Worm (Caenorhabditis elegans) whole organism, late embryonic: ENCODE measurements around the gene W06H8.6.

Experiments used
- C08G9.2 ChIP-seq: sonication (generic microtip); optimal IDR thresholded peaks from 2 replicates; lab custom pipeline; 2016; ENCODE audit warnings: mild to moderate bottlenecking, missing genetic modification characterization, moderate library complexity, missing compliant biosample characterization
- C38D4.7 ChIP-seq: fragments of 200-800 bp; sonication (Bioruptor generic); optimal IDR thresholded peaks from 2 replicates; lab custom pipeline; 2018; ENCODE audit warnings: mild to moderate bottlenecking, missing genetic modification characterization, moderate library complexity, missing compliant biosample characterization
- F13H6.1 ChIP-seq: sonication (generic microtip); optimal IDR thresholded peaks from 2 replicates; lab custom pipeline; 2016; ENCODE audit warnings: missing genetic modification characterization, missing compliant biosample characterization
- K02D7.2 ChIP-seq: sonication (generic microtip); optimal IDR thresholded peaks from 2 replicates; lab custom pipeline; 2017; ENCODE audit warnings: mild to moderate bottlenecking, missing genetic modification characterization, missing compliant biosample characterization
- K09A11.1 ChIP-seq: sonication (generic microtip); optimal IDR thresholded peaks from 2 replicates; lab custom pipeline; 2017; ENCODE audit warnings: antibody characterized with exemption, mild to moderate bottlenecking, missing genetic modification characterization, missing compliant biosample characterization; ENCODE audit not compliant: insufficient read depth
- T23F11.4 ChIP-seq: fragments of 200-800 bp; sonication (Bioruptor generic); optimal IDR thresholded peaks from 2 replicates; lab custom pipeline; 2018; ENCODE audit warnings: mild to moderate bottlenecking, missing genetic modification characterization, missing compliant biosample characterization
- Y22D7AL.16 ChIP-seq: sonication (generic microtip); optimal IDR thresholded peaks from 2 replicates; lab custom pipeline; 2016; ENCODE audit warnings: missing genetic modification characterization, missing compliant biosample characterization
- ceh-14 ChIP-seq: sonication (generic microtip); optimal IDR thresholded peaks from 2 replicates; lab custom pipeline; 2016; ENCODE audit warnings: missing genotype, missing genetic modification characterization, missing compliant biosample characterization
- ceh-18 ChIP-seq: sonication (generic microtip); optimal IDR thresholded peaks from 2 replicates; lab custom pipeline; 2016; ENCODE audit warnings: missing genetic modification characterization, missing compliant biosample characterization
- ceh-19 ChIP-seq: fragments of 200-800 bp; sonication (Bioruptor generic); optimal IDR thresholded peaks from 2 replicates; lab custom pipeline; 2018; ENCODE audit warnings: mild to moderate bottlenecking, missing genetic modification characterization, missing compliant biosample characterization
- ceh-2 ChIP-seq: sonication (generic microtip); optimal IDR thresholded peaks from 2 replicates; lab custom pipeline; 2016; ENCODE audit warnings: missing genotype, missing genetic modification characterization, missing compliant biosample characterization
- ceh-22 ChIP-seq: sonication (generic microtip); optimal IDR thresholded peaks from 2 replicates; lab custom pipeline; 2017; ENCODE audit warnings: missing biosample characterization, missing genetic modification characterization
- ceh-31 ChIP-seq: sonication (generic microtip); optimal IDR thresholded peaks from 2 replicates; lab custom pipeline; 2016; ENCODE audit warnings: missing genetic modification characterization, missing compliant biosample characterization
- ceh-34 ChIP-seq: sonication (generic microtip); optimal IDR thresholded peaks from 2 replicates; lab custom pipeline; 2016; ENCODE audit warnings: mild to moderate bottlenecking, missing genetic modification characterization, missing compliant biosample characterization
- ceh-6 ChIP-seq: fragments of 200-800 bp; sonication (Bioruptor generic); optimal IDR thresholded peaks from 2 replicates; lab custom pipeline; 2018; ENCODE audit warnings: mild to moderate bottlenecking, missing genetic modification characterization, missing compliant biosample characterization
- ceh-9 ChIP-seq: sonication (generic microtip); optimal IDR thresholded peaks from 2 replicates; lab custom pipeline; 2016; ENCODE audit warnings: mild to moderate bottlenecking, missing genetic modification characterization, inconsistent platforms, missing compliant biosample characterization
- dve-1 ChIP-seq: sonication (generic microtip); optimal IDR thresholded peaks from 2 replicates; lab custom pipeline; 2017; ENCODE audit warnings: antibody characterized with exemption, mild to moderate bottlenecking, missing genetic modification characterization, missing compliant biosample characterization
- ets-4 ChIP-seq: sonication (generic microtip); optimal IDR thresholded peaks from 2 replicates; lab custom pipeline; 2016; ENCODE audit warnings: missing genetic modification characterization, missing compliant biosample characterization
- eyg-1 ChIP-seq: sonication (generic microtip); optimal IDR thresholded peaks from 2 replicates; lab custom pipeline; 2016; ENCODE audit warnings: missing genotype, missing genetic modification characterization, missing compliant biosample characterization
- fax-1 ChIP-seq: sonication (generic microtip); optimal IDR thresholded peaks from 2 replicates; lab custom pipeline; 2016; ENCODE audit warnings: missing genotype, missing genetic modification characterization, missing compliant biosample characterization
- fkh-6 ChIP-seq: sonication (generic microtip); optimal IDR thresholded peaks from 2 replicates; lab custom pipeline; 2016; ENCODE audit warnings: missing genetic modification characterization, missing compliant biosample characterization
- hlh-13 ChIP-seq: fragments of 200-800 bp; sonication (Bioruptor generic); optimal IDR thresholded peaks from 2 replicates; lab custom pipeline; 2018; ENCODE audit warnings: mild to moderate bottlenecking, missing genetic modification characterization, missing compliant biosample characterization
- hlh-15 ChIP-seq: sonication (generic microtip); optimal IDR thresholded peaks from 2 replicates; lab custom pipeline; 2016; ENCODE audit warnings: missing genetic modification characterization, missing compliant biosample characterization
- hlh-30 ChIP-seq: sonication (generic microtip); optimal IDR thresholded peaks from 2 replicates; lab custom pipeline; 2017; ENCODE audit warnings: antibody characterized with exemption, missing genetic modification characterization, missing compliant biosample characterization; ENCODE audit not compliant: insufficient read depth
- hlh-6 ChIP-seq: sonication (generic microtip); optimal IDR thresholded peaks from 2 replicates; lab custom pipeline; 2016; ENCODE audit warnings: missing genotype, missing genetic modification characterization, missing compliant biosample characterization
- hlh-8 ChIP-seq: sonication (generic microtip); optimal IDR thresholded peaks from 2 replicates; lab custom pipeline; 2016; ENCODE audit warnings: missing genotype, missing genetic modification characterization, missing compliant biosample characterization
- madf-2 ChIP-seq: sonication (generic microtip); optimal IDR thresholded peaks from 2 replicates; lab custom pipeline; 2017; ENCODE audit warnings: missing genetic modification characterization, missing compliant biosample characterization
- mec-3 ChIP-seq: sonication (generic microtip); optimal IDR thresholded peaks from 2 replicates; lab custom pipeline; 2016; ENCODE audit warnings: borderline replicate concordance, missing genetic modification characterization, missing compliant biosample characterization
- nfya-1 ChIP-seq: sonication (generic microtip); optimal IDR thresholded peaks from 2 replicates; lab custom pipeline; 2017; ENCODE audit warnings: missing genetic modification characterization, mild to moderate bottlenecking, missing compliant biosample characterization, antibody characterized with exemption, moderate library complexity
- nhr-232 ChIP-seq: sonication (generic microtip); optimal IDR thresholded peaks from 2 replicates; lab custom pipeline; 2016; ENCODE audit warnings: missing genetic modification characterization, missing compliant biosample characterization
- npax-4 ChIP-seq: sonication (generic microtip); optimal IDR thresholded peaks from 2 replicates; lab custom pipeline; 2016; ENCODE audit warnings: missing genetic modification characterization, missing compliant biosample characterization
- odd-2 ChIP-seq: sonication (generic microtip); optimal IDR thresholded peaks from 2 replicates; lab custom pipeline; 2017; ENCODE audit warnings: antibody characterized with exemption, mild to moderate bottlenecking, missing genetic modification characterization, missing compliant biosample characterization
- pag-3 ChIP-seq: sonication (generic microtip); optimal IDR thresholded peaks from 2 replicates; lab custom pipeline; 2016; ENCODE audit warnings: missing compliant biosample characterization, missing genetic modification characterization, borderline replicate concordance
- pat-9 ChIP-seq: fragments of 200-800 bp; sonication (Bioruptor generic); optimal IDR thresholded peaks from 2 replicates; lab custom pipeline; 2018; ENCODE audit warnings: mild to moderate bottlenecking, missing genetic modification characterization, moderate library complexity, missing compliant biosample characterization
- pha-2 ChIP-seq: sonication (generic microtip); optimal IDR thresholded peaks from 2 replicates; lab custom pipeline; 2017; ENCODE audit warnings: mild to moderate bottlenecking, missing genetic modification characterization, missing compliant biosample characterization
- ref-2 ChIP-seq: sonication (generic microtip); optimal IDR thresholded peaks from 2 replicates; lab custom pipeline; 2016; ENCODE audit warnings: missing genetic modification characterization, missing compliant biosample characterization
- sdc-2 ChIP-seq: sonication (generic microtip); optimal IDR thresholded peaks from 2 replicates; lab custom pipeline; 2016; ENCODE audit warnings: missing genotype, missing genetic modification characterization, missing compliant biosample characterization
- sox-2 ChIP-seq: fragments of 200-800 bp; sonication (Bioruptor generic); IDR thresholded peaks from 2 replicates; pipeline ENCODE4 v1.3.6; 2022; ENCODE audit warnings: missing genetic modification reagents, missing genetic modification characterization, missing compliant biosample characterization
- sox-4 ChIP-seq: sonication (generic microtip); optimal IDR thresholded peaks from 2 replicates; lab custom pipeline; 2017; ENCODE audit warnings: mild to moderate bottlenecking, missing genetic modification characterization, inconsistent platforms, missing compliant biosample characterization
- syd-9 ChIP-seq: sonication (generic microtip); optimal IDR thresholded peaks from 2 replicates; lab custom pipeline; 2016; ENCODE audit warnings: mild to moderate bottlenecking, missing genetic modification characterization, moderate library complexity, missing compliant biosample characterization
- tbx-2 ChIP-seq: sonication (generic microtip); optimal IDR thresholded peaks from 2 replicates; lab custom pipeline; 2016; ENCODE audit warnings: missing genetic modification characterization, missing compliant biosample characterization
- unc-3 ChIP-seq, 2 experiments: fragments of 200-800 bp in 1 of 2; sonication (Bioruptor generic) in 1 of 2; sonication (generic microtip) in 1 of 2; conservative IDR thresholded peaks in 1 of 2; optimal IDR thresholded peaks in 1 of 2; 2 replicates each; pipeline versions ENCODE4 v1.3.6 to Lab custom; 2016 to 2022; ENCODE audit warnings: missing compliant biosample characterization in 2 of 2, missing genetic modification characterization in 2 of 2, missing genetic modification reagents in 1 of 2
- unc-42 ChIP-seq: sonication (generic microtip); optimal IDR thresholded peaks from 2 replicates; lab custom pipeline; 2016; ENCODE audit warnings: missing genotype, missing genetic modification characterization, missing compliant biosample characterization
- unc-55 ChIP-seq: sonication (generic microtip); optimal IDR thresholded peaks from 2 replicates; lab custom pipeline; 2017; ENCODE audit warnings: missing biosample characterization, missing genetic modification reagents, missing genetic modification characterization
- unc-86 ChIP-seq: sonication (generic microtip); optimal IDR thresholded peaks from 2 replicates; lab custom pipeline; 2016; ENCODE audit warnings: missing genetic modification characterization, missing compliant biosample characterization
- ztf-16 ChIP-seq: sonication (generic microtip); optimal IDR thresholded peaks from 2 replicates; lab custom pipeline; 2017; ENCODE audit warnings: missing genetic modification characterization, missing compliant biosample characterization

The W06H8.6 gene

ce11 chrV:6228400-6228895 lies 1.6 kb upstream of the W06H8.6 start:
- no peak for TF ChIP-seq Y22D7AL.16 (tag; lab: Kevin White, UChicago)
- TF ChIP-seq unc-42 (tag; lab: Kevin White, UChicago) = peak; percentile 7
- TF ChIP-seq ceh-22 = peak; percentile 10
- peak; percentile 1 for TF ChIP-seq unc-55 (GFP tag; lab: Kevin White, UChicago)
- TF ChIP-seq hlh-30 (tag; lab: Kevin White, UChicago) = peak; percentile 51
- peak; percentile 54 for TF ChIP-seq nfya-1 (tag; lab: Kevin White, UChicago)
- TF ChIP-seq ref-2 = no peak
- TF ChIP-seq syd-9 (tag; lab: Kevin White, UChicago) = no peak
- no peak for TF ChIP-seq fax-1

ce11 chrV:6227326-6228246 lies 776 bp upstream of the W06H8.6 start:
- TF ChIP-seq ceh-19 (GFP tag; lab: Kevin White, UChicago) = peak; percentile 17
- peak; percentile 84 for TF ChIP-seq unc-42 (tag; lab: Kevin White, UChicago)
- peak; percentile 94 for TF ChIP-seq ref-2
- TF ChIP-seq syd-9 (tag; lab: Kevin White, UChicago) = peak; percentile 74
- peak; percentile 37 for TF ChIP-seq ztf-16
- TF ChIP-seq fkh-6 = no peak
- TF ChIP-seq T23F11.4 (GFP tag; lab: Kevin White, UChicago) = peak; percentile 35
- TF ChIP-seq pha-2 = peak; percentile 62
- TF ChIP-seq hlh-6 (tag; lab: Kevin White, UChicago) = peak; percentile 29
- TF ChIP-seq ceh-2 (tag; lab: Kevin White, UChicago) = peak; percentile 71
- peak; percentile 64 for TF ChIP-seq C08G9.2
- peak; percentile 24 for TF ChIP-seq sdc-2 (tag; lab: Kevin White, UChicago)
- peak; percentile 84 for TF ChIP-seq F13H6.1 (tag; lab: Kevin White, UChicago)
- TF ChIP-seq sox-2 (GFP tag; lab: Robert Waterston, UW) = no peak; the same call in none of the 2 replicates
- TF ChIP-seq ceh-14 (tag; lab: Kevin White, UChicago) = peak; percentile 81
- TF ChIP-seq ceh-9 (tag; lab: Kevin White, UChicago) = no peak
- TF ChIP-seq unc-86 = peak; percentile 69
- no peak; the same call in 1 of the 2 replicates for TF ChIP-seq unc-3 (GFP tag; conservative IDR thresholded peaks at IDR 0.05; lab: Robert Waterston, UW)
- no peak for TF ChIP-seq unc-3 (tag; optimal IDR thresholded peaks at IDR 0.05; lab: Kevin White, UChicago)
- TF ChIP-seq K09A11.1 (tag; lab: Kevin White, UChicago) = peak; percentile 54
- no peak for TF ChIP-seq nhr-232 (tag; lab: Kevin White, UChicago)
- no peak for TF ChIP-seq mec-3 (tag; lab: Kevin White, UChicago)
- peak; percentile 71 for TF ChIP-seq dve-1 (tag; lab: Kevin White, UChicago)
- TF ChIP-seq pat-9 (tag; lab: Kevin White, UChicago) = peak; percentile 61
- TF ChIP-seq ceh-18 (tag; lab: Kevin White, UChicago) = peak; percentile 98
- TF ChIP-seq ceh-31 (tag; lab: Kevin White, UChicago) = peak; percentile 96
- TF ChIP-seq tbx-2 (tag; lab: Kevin White, UChicago) = peak; percentile 90
- peak; percentile 91 for TF ChIP-seq hlh-30 (tag; lab: Kevin White, UChicago)
- no peak for TF ChIP-seq hlh-15 (tag; lab: Kevin White, UChicago)
- TF ChIP-seq ets-4 (tag; lab: Kevin White, UChicago) = peak; percentile 42
- TF ChIP-seq ceh-6 = no peak
- TF ChIP-seq hlh-8 (tag; lab: Kevin White, UChicago) = peak; percentile 88
- peak; percentile 50 for TF ChIP-seq madf-2 (tag; lab: Kevin White, UChicago)
- TF ChIP-seq odd-2 (tag; lab: Kevin White, UChicago) = peak; percentile 10
- TF ChIP-seq sox-4 (tag; lab: Kevin White, UChicago) = peak; percentile 41
- TF ChIP-seq C38D4.7 (GFP tag; lab: Kevin White, UChicago) = no peak
- no peak for TF ChIP-seq npax-4 (tag; lab: Kevin White, UChicago)
- TF ChIP-seq ceh-34 = peak; percentile 98
- no peak for TF ChIP-seq K02D7.2 (tag; lab: Kevin White, UChicago)
- TF ChIP-seq pag-3 (tag; lab: Kevin White, UChicago) = no peak
- no peak for TF ChIP-seq hlh-13
- TF ChIP-seq eyg-1 (tag; lab: Kevin White, UChicago) = peak; percentile 31
